In genomic region chrIII:7720861-7721260, ce11 we compare ENCODE assay signal across 4 worm cellular contexts.
TF ChIP-seq lines count a peak whose summit lies in the region.

No protein-coding gene starts in this region.

TF ChIP-seq in whole organism, L1 larva, 84 proteins besides CTCF, POLR2A, EP300 and RAD21 (continued from another document and continues in another):
- no peak for TF ChIP-seq C34B4.2 (tag; optimal IDR thresholded peaks at IDR 0.05; lab: Kevin White, UChicago)
- no peak for TF ChIP-seq alr-1 (tag; optimal IDR thresholded peaks at IDR 0.05; lab: Kevin White, UChicago; ENCODE audit: borderline replicate concordance)
- TF ChIP-seq unc-98 (GFP tag; IDR thresholded peaks at IDR 0.05; lab: Robert Waterston, UW) = no peak
- no peak for TF ChIP-seq F16B12.6 (tag; optimal IDR thresholded peaks at IDR 0.05; lab: Kevin White, UChicago)
- no peak for TF ChIP-seq nhr-76 (tag; optimal IDR thresholded peaks at IDR 0.05; lab: Kevin White, UChicago)
- TF ChIP-seq aha-1 (tag; optimal IDR thresholded peaks at IDR 0.05; lab: Kevin White, UChicago) = no peak
- no peak for TF ChIP-seq zip-4 (GFP tag; optimal IDR thresholded peaks at IDR 0.05; lab: Kevin White, UChicago)
- TF ChIP-seq ceh-63 (GFP tag; optimal IDR thresholded peaks at IDR 0.05; lab: Kevin White, UChicago) = no peak
- TF ChIP-seq Y116A8C.19 (tag; optimal IDR thresholded peaks at IDR 0.05; lab: Kevin White, UChicago; ENCODE audit: borderline replicate concordance) = no peak
- peak; percentile 56 for TF ChIP-seq xbp-1 (tag; optimal IDR thresholded peaks at IDR 0.05; lab: Kevin White, UChicago)
- no peak for TF ChIP-seq vab-15 (tag; optimal IDR thresholded peaks at IDR 0.05; lab: Kevin White, UChicago)
- no peak for TF ChIP-seq elt-2 (tag; optimal IDR thresholded peaks at IDR 0.05; lab: Kevin White, UChicago)
- TF ChIP-seq hlh-4 (tag; optimal IDR thresholded peaks at IDR 0.05; lab: Kevin White, UChicago) = no peak
- TF ChIP-seq nhr-77 (tag; optimal IDR thresholded peaks at IDR 0.05; lab: Kevin White, UChicago) = no peak
- no peak for TF ChIP-seq pqm-1 (tag; optimal IDR thresholded peaks at IDR 0.05; lab: Kevin White, UChicago)
- TF ChIP-seq nhr-47 (tag; optimal IDR thresholded peaks at IDR 0.05; lab: Kevin White, UChicago) = peak; percentile 61
- peak; percentile 63 for TF ChIP-seq dsc-1 (tag; optimal IDR thresholded peaks at IDR 0.05; lab: Kevin White, UChicago)
- TF ChIP-seq nhr-20 (tag; optimal IDR thresholded peaks at IDR 0.05; lab: Kevin White, UChicago) = peak; percentile 87
- no peak for TF ChIP-seq tlp-1 (tag; optimal IDR thresholded peaks at IDR 0.05; lab: Kevin White, UChicago)
- TF ChIP-seq tbx-2 (tag; optimal IDR thresholded peaks at IDR 0.05; lab: Kevin White, UChicago) = peak; percentile 53
- TF ChIP-seq C16A3.4 (tag; optimal IDR thresholded peaks at IDR 0.05; lab: Kevin White, UChicago) = peak; percentile 6
- TF ChIP-seq hlh-17 (GFP tag; optimal IDR thresholded peaks at IDR 0.05; lab: Kevin White, UChicago; ENCODE audit: borderline replicate concordance) = no peak
- TF ChIP-seq lin-39 (tag; optimal IDR thresholded peaks at IDR 0.05; lab: Kevin White, UChicago) = no peak
- TF ChIP-seq nhr-237 (tag; optimal IDR thresholded peaks at IDR 0.05; lab: Kevin White, UChicago) = no peak
- peak; percentile 8 to 32 for TF ChIP-seq efl-1 (optimal IDR thresholded peaks at IDR 0.05; lab: Kevin White, UChicago)
- peak; percentile 31 to 94 for TF ChIP-seq efl-1 (GFP tag; optimal IDR thresholded peaks at IDR 0.05 in 1 of 2; lab: Kevin White, UChicago)
- peak; percentile 66 for TF ChIP-seq rnt-1 (tag; optimal IDR thresholded peaks at IDR 0.05; lab: Kevin White, UChicago)
- peak; percentile 27 for TF ChIP-seq lin-13 (GFP tag; optimal IDR thresholded peaks at IDR 0.05; lab: Kevin White, UChicago)
- TF ChIP-seq ama-1 (optimal IDR thresholded peaks at IDR 0.05; lab: Kevin White, UChicago) = no peak
- no peak for TF ChIP-seq elt-3 (tag; optimal IDR thresholded peaks at IDR 0.05; lab: Kevin White, UChicago)
- TF ChIP-seq snpc-4 (tag; optimal IDR thresholded peaks at IDR 0.05; lab: Kevin White, UChicago) = no peak
- TF ChIP-seq nhr-71 (tag; optimal IDR thresholded peaks at IDR 0.05; lab: Kevin White, UChicago) = peak; percentile 79
- TF ChIP-seq unc-130 (tag; optimal IDR thresholded peaks at IDR 0.05; lab: Kevin White, UChicago) = no peak
- no peak for TF ChIP-seq mef-2 (tag; optimal IDR thresholded peaks at IDR 0.05; lab: Kevin White, UChicago)

TF ChIP-seq in whole organism, L2 larva, 48 proteins besides CTCF, POLR2A, EP300 and RAD21 (continued from another document):
- TF ChIP-seq sem-4 (tag; optimal IDR thresholded peaks at IDR 0.05; lab: Kevin White, UChicago) = peak; percentile 26
- no peak for TF ChIP-seq elt-3 (tag; optimal IDR thresholded peaks at IDR 0.05; lab: Kevin White, UChicago)
- no peak for TF ChIP-seq unc-62 (GFP tag; optimal IDR thresholded peaks at IDR 0.05; lab: Kevin White, UChicago)
- TF ChIP-seq R02D3.7 (tag; optimal IDR thresholded peaks at IDR 0.05; lab: Kevin White, UChicago) = no peak
- TF ChIP-seq ceh-82 (tag; optimal IDR thresholded peaks at IDR 0.05; lab: Kevin White, UChicago) = no peak
- TF ChIP-seq unc-55 (GFP tag; optimal IDR thresholded peaks at IDR 0.05; lab: Kevin White, UChicago) = peak; percentile 22
- no peak for TF ChIP-seq ztf-11 (tag; optimal IDR thresholded peaks at IDR 0.05; lab: Kevin White, UChicago)
- TF ChIP-seq ceh-16 (tag; optimal IDR thresholded peaks at IDR 0.05; lab: Kevin White, UChicago) = no peak
- peak; percentile 63 for TF ChIP-seq sma-9 (GFP tag; optimal IDR thresholded peaks at IDR 0.05; lab: Kevin White, UChicago)
- no peak for TF ChIP-seq sma-9 (tag; optimal IDR thresholded peaks at IDR 0.05; lab: Kevin White, UChicago)
- peak; percentile 40 for TF ChIP-seq F13H6.1 (tag; optimal IDR thresholded peaks at IDR 0.05; lab: Kevin White, UChicago)
- no peak for TF ChIP-seq nhr-21 (tag; optimal IDR thresholded peaks at IDR 0.05; lab: Kevin White, UChicago)
- TF ChIP-seq unc-39 (tag; optimal IDR thresholded peaks at IDR 0.05; lab: Kevin White, UChicago) = no peak
- TF ChIP-seq nhr-6 (tag; optimal IDR thresholded peaks at IDR 0.05; lab: Kevin White, UChicago) = no peak
- no peak for TF ChIP-seq Y55F3AM.14 (GFP tag; optimal IDR thresholded peaks at IDR 0.05; lab: Kevin White, UChicago)
- TF ChIP-seq nhr-23 (tag; optimal IDR thresholded peaks at IDR 0.05; lab: Kevin White, UChicago) = no peak
- TF ChIP-seq nhr-77 (tag; optimal IDR thresholded peaks at IDR 0.05; lab: Kevin White, UChicago) = no peak
- no peak for TF ChIP-seq ama-1 (optimal IDR thresholded peaks at IDR 0.05; lab: Kevin White, UChicago)
- TF ChIP-seq ztf-1 (GFP tag; conservative IDR thresholded peaks at IDR 0.05; lab: Robert Waterston, UW) = no peak
- no peak for TF ChIP-seq alr-1 (tag; optimal IDR thresholded peaks at IDR 0.05; lab: Kevin White, UChicago)
- TF ChIP-seq C34F6.9 (tag; optimal IDR thresholded peaks at IDR 0.05; lab: Kevin White, UChicago) = peak; percentile 87
- TF ChIP-seq ZK546.5 (tag; optimal IDR thresholded peaks at IDR 0.05; lab: Kevin White, UChicago) = no peak
- TF ChIP-seq lin-39 (tag; optimal IDR thresholded peaks at IDR 0.05; lab: Kevin White, UChicago) = no peak
- no peak for TF ChIP-seq nhr-25 (tag; optimal IDR thresholded peaks at IDR 0.05; lab: Kevin White, UChicago)
- peak; percentile 67 for TF ChIP-seq zag-1 (tag; optimal IDR thresholded peaks at IDR 0.05; lab: Kevin White, UChicago)
- peak; percentile 8 for TF ChIP-seq ztf-4 (tag; optimal IDR thresholded peaks at IDR 0.05; lab: Kevin White, UChicago)
- no peak for TF ChIP-seq dmd-4 (tag; optimal IDR thresholded peaks at IDR 0.05; lab: Kevin White, UChicago)
- TF ChIP-seq lsy-2 (tag; optimal IDR thresholded peaks at IDR 0.05; lab: Kevin White, UChicago) = peak in 1 of 2 experiments; percentile 77
- TF ChIP-seq elt-1 (tag; optimal IDR thresholded peaks at IDR 0.05; lab: Kevin White, UChicago) = no peak
- peak; percentile 89 for TF ChIP-seq crh-2 (tag; optimal IDR thresholded peaks at IDR 0.05; lab: Kevin White, UChicago)
- no peak for TF ChIP-seq fos-1 (tag; optimal IDR thresholded peaks at IDR 0.05; lab: Kevin White, UChicago)
- TF ChIP-seq mbf-1 (tag; optimal IDR thresholded peaks at IDR 0.05; lab: Kevin White, UChicago) = no peak
- no peak for TF ChIP-seq peb-1 (tag; optimal IDR thresholded peaks at IDR 0.05; lab: Kevin White, UChicago)

TF ChIP-seq in whole organism, L3 larva, 47 proteins besides CTCF, POLR2A, EP300 and RAD21 (continued from another document):
- TF ChIP-seq nhr-67 (tag; optimal IDR thresholded peaks at IDR 0.05; lab: Kevin White, UChicago) (no peak), ceh-28 (tag; optimal IDR thresholded peaks at IDR 0.05; lab: Kevin White, UChicago) (no peak), elt-1 (tag; optimal IDR thresholded peaks at IDR 0.05; lab: Kevin White, UChicago) (peak; percentile 2), nhr-12 (tag; optimal IDR thresholded peaks at IDR 0.05; lab: Kevin White, UChicago) (no peak), nfya-1 (tag; optimal IDR thresholded peaks at IDR 0.05; lab: Kevin White, UChicago; ENCODE audit: insufficient read depth) (peak; percentile 99), ceh-9 (tag; optimal IDR thresholded peaks at IDR 0.05; lab: Kevin White, UChicago) (no peak), lin-39 (tag; optimal IDR thresholded peaks at IDR 0.05; lab: Kevin White, UChicago) (peak; percentile 82), ceh-82 (tag; optimal IDR thresholded peaks at IDR 0.05; lab: Kevin White, UChicago) (no peak), nhr-76 (tag; optimal IDR thresholded peaks at IDR 0.05; lab: Kevin White, UChicago) (no peak), fkh-10 (GFP tag; optimal IDR thresholded peaks at IDR 0.05; lab: Kevin White, UChicago) (peak; percentile 42), nhr-77 (tag; optimal IDR thresholded peaks at IDR 0.05; lab: Kevin White, UChicago) (no peak), lin-15B (tag; optimal IDR thresholded peaks at IDR 0.05; lab: Kevin White, UChicago) (peak; percentile 33), ama-1 (optimal IDR thresholded peaks at IDR 0.05; lab: Kevin White, UChicago) (peak; percentile 70), aly-2 (tag; optimal IDR thresholded peaks at IDR 0.05; lab: Kevin White, UChicago) (no peak)

TF ChIP-seq in whole organism, L4 larva, 104 proteins besides CTCF, POLR2A, EP300 and RAD21 (continued from another document):
- TF ChIP-seq F37D6.2 (tag; optimal IDR thresholded peaks at IDR 0.05; lab: Kevin White, UChicago) (peak; percentile 37), sdz-12 (GFP tag; optimal IDR thresholded peaks at IDR 0.05; lab: Kevin White, UChicago) (no peak), zag-1 (tag; optimal IDR thresholded peaks at IDR 0.05; lab: Kevin White, UChicago) (no peak), gei-8 (GFP tag; optimal IDR thresholded peaks at IDR 0.05; lab: Kevin White, UChicago) (no peak), tag-97 (GFP tag; IDR thresholded peaks at IDR 0.05; lab: Robert Waterston, UW) (no peak), nhr-42 (GFP tag; IDR thresholded peaks at IDR 0.05; lab: Robert Waterston, UW) (no peak), Y5F2A.4 (GFP tag; optimal IDR thresholded peaks at IDR 0.05; lab: Kevin White, UChicago) (no peak), pqm-1 (tag; optimal IDR thresholded peaks at IDR 0.05; lab: Kevin White, UChicago) (no peak), nhr-25 (tag; optimal IDR thresholded peaks at IDR 0.05; lab: Kevin White, UChicago; ENCODE audit: borderline replicate concordance, insufficient read depth) (no peak), hlh-30 (tag; optimal IDR thresholded peaks at IDR 0.05; lab: Kevin White, UChicago; ENCODE audit: insufficient read depth) (peak; percentile 97), dmd-6 (GFP tag; IDR thresholded peaks at IDR 0.05; lab: Robert Waterston, UW) (peak; percentile 52), ceh-20 (GFP tag; IDR thresholded peaks at IDR 0.05; lab: Robert Waterston, UW) (peak; percentile 52; the same call in 1 of the 2 replicates), Y105C5A.15 (GFP tag; IDR thresholded peaks at IDR 0.05; lab: Robert Waterston, UW) (no peak), spr-1 (tag; optimal IDR thresholded peaks at IDR 0.05; lab: Kevin White, UChicago) (no peak), spr-3 (GFP tag; optimal IDR thresholded peaks at IDR 0.05; lab: Kevin White, UChicago) (no peak), nhr-111 (GFP tag; optimal IDR thresholded peaks at IDR 0.05; lab: Kevin White, UChicago) (no peak), nhr-76 (tag; optimal IDR thresholded peaks at IDR 0.05; lab: Kevin White, UChicago) (peak; percentile 43), daf-12 (tag; optimal IDR thresholded peaks at IDR 0.05; lab: Kevin White, UChicago) (no peak), snpc-4 (tag; optimal IDR thresholded peaks at IDR 0.05; lab: Kevin White, UChicago) (no peak), lin-29 (GFP tag; IDR thresholded peaks at IDR 0.05; lab: Robert Waterston, UW) (no peak), vab-7 (GFP tag; IDR thresholded peaks at IDR 0.05; lab: Robert Waterston, UW) (no peak), ama-1 (optimal IDR thresholded peaks at IDR 0.05; lab: Kevin White, UChicago) (no peak), nhr-237 (tag; optimal IDR thresholded peaks at IDR 0.05; lab: Kevin White, UChicago) (no peak), nhr-11 (tag; optimal IDR thresholded peaks at IDR 0.05; lab: Kevin White, UChicago) (peak; percentile 66), daf-16 (GFP tag; optimal IDR thresholded peaks at IDR 0.05; lab: Kevin White, UChicago) (no peak), daf-16 (tag; optimal IDR thresholded peaks at IDR 0.05; lab: Kevin White, UChicago) (no peak), mxl-2 (GFP tag; conservative IDR thresholded peaks at IDR 0.05; lab: Robert Waterston, UW) (no peak), dpl-1 (GFP tag; optimal IDR thresholded peaks at IDR 0.05; lab: Kevin White, UChicago) (no peak), nhr-6 (tag; optimal IDR thresholded peaks at IDR 0.05; lab: Kevin White, UChicago) (no peak), saeg-2 (GFP tag; IDR thresholded peaks at IDR 0.05; lab: Robert Waterston, UW) (no peak), F49E8.2 (tag; optimal IDR thresholded peaks at IDR 0.05; lab: Kevin White, UChicago; ENCODE audit: borderline replicate concordance) (no peak), F10B5.3 (tag; optimal IDR thresholded peaks at IDR 0.05; lab: Kevin White, UChicago) (no peak), lsy-2 (tag; optimal IDR thresholded peaks at IDR 0.05; lab: Kevin White, UChicago) (peak in 1 of 2 experiments; percentile 72), dve-1 (tag; optimal IDR thresholded peaks at IDR 0.05; lab: Kevin White, UChicago; ENCODE audit: insufficient read depth) (peak; percentile 23), aly-2 (tag; optimal IDR thresholded peaks at IDR 0.05; lab: Kevin White, UChicago) (no peak), lir-3 (tag; optimal IDR thresholded peaks at IDR 0.05; lab: Kevin White, UChicago) (no peak), php-3 (GFP tag; IDR thresholded peaks at IDR 0.05; lab: Robert Waterston, UW) (no peak), set-16 (GFP tag; IDR thresholded peaks at IDR 0.05; lab: Robert Waterston, UW) (peak; percentile 29; the same call in 1 of the 2 replicates), mxl-3 (GFP tag; optimal IDR thresholded peaks at IDR 0.05; lab: Kevin White, UChicago) (peak; percentile 19), madf-9 (GFP tag; conservative IDR thresholded peaks at IDR 0.05; lab: Robert Waterston, UW) (no peak), lim-7 (GFP tag; IDR thresholded peaks at IDR 0.05; lab: Robert Waterston, UW) (no peak), T20F7.1 (GFP tag; optimal IDR thresholded peaks at IDR 0.05; lab: Kevin White, UChicago) (no peak), D1046.2 (GFP tag; IDR thresholded peaks at IDR 0.05; lab: Robert Waterston, UW) (no peak), lin-1 (GFP tag; IDR thresholded peaks at IDR 0.05; lab: Robert Waterston, UW) (no peak), ceh-32 (tag; optimal IDR thresholded peaks at IDR 0.05; lab: Kevin White, UChicago; ENCODE audit: poor library complexity) (no peak), rbr-2 (tag; optimal IDR thresholded peaks at IDR 0.05; lab: Kevin White, UChicago) (peak; percentile 8), Y75B8A.6 (GFP tag; IDR thresholded peaks at IDR 0.05; lab: Robert Waterston, UW) (no peak), tra-1 (GFP tag; IDR thresholded peaks at IDR 0.05; lab: Robert Waterston, UW) (peak; percentile 22; the same call in 1 of the 2 replicates), unc-39 (tag; optimal IDR thresholded peaks at IDR 0.05; lab: Kevin White, UChicago) (no peak)
